Fruit fly (Drosophila melanogaster) whole organism, embryonic: ENCODE results near the gene CG43291.

ENCODE experiments used
- Ada2b ChIP-seq: fragments of 200-800 bp; sonication (Bioruptor generic); IDR thresholded peaks from 2 replicates; pipeline ENCODE4 v1.3.6; 2022; ENCODE audit warnings: missing biosample characterization, missing genetic modification characterization
- Antp ChIP-seq: fragments of 200-800 bp; sonication (Bioruptor generic); optimal IDR thresholded peaks from 3 replicates; lab custom pipeline; 2016; ENCODE audit warnings: missing biosample characterization, missing genetic modification characterization
- B-H1 ChIP-seq: fragments of 200-800 bp; sonication (Bioruptor generic); IDR thresholded peaks from 3 replicates; pipeline ENCODE4 v1.3.6; 2022; ENCODE audit warnings: missing biosample characterization, missing genetic modification characterization
- BtbVII ChIP-seq: fragments of 200-800 bp; sonication (Bioruptor generic); optimal IDR thresholded peaks from 3 replicates; lab custom pipeline; 2017; ENCODE audit warnings: missing biosample characterization, mild to moderate bottlenecking, missing genetic modification characterization
- CG10366 ChIP-seq: fragments of 200-800 bp; sonication (Bioruptor generic); IDR thresholded peaks from 2 replicates; pipeline ENCODE4 v1.3.6; 2022; ENCODE audit warnings: missing biosample characterization, missing genetic modification characterization
- CG11695 ChIP-seq: fragments of 200-800 bp; sonication (Bioruptor generic); IDR thresholded peaks from 3 replicates; pipeline ENCODE4 v1.3.6; 2022; ENCODE audit warnings: missing biosample characterization, missing genetic modification characterization
- CG12104 ChIP-seq: fragments of 200-800 bp; sonication (Bioruptor generic); optimal IDR thresholded peaks from 3 replicates; lab custom pipeline; 2016; ENCODE audit warnings: missing biosample characterization, missing genetic modification characterization
- CG13123 ChIP-seq: fragments of 200-800 bp; sonication (Bioruptor generic); optimal IDR thresholded peaks from 2 replicates; lab custom pipeline; 2016; ENCODE audit warnings: missing biosample characterization, missing genetic modification characterization
- CG14860 ChIP-seq: fragments of 200-800 bp; sonication (Bioruptor generic); IDR thresholded peaks from 3 replicates; pipeline ENCODE4 v1.3.6; 2022; ENCODE audit warnings: missing biosample characterization, missing genetic modification characterization; ENCODE audit not compliant: partially characterized antibody
- CG15011 ChIP-seq: fragments of 200-800 bp; sonication (Bioruptor generic); optimal IDR thresholded peaks from 3 replicates; lab custom pipeline; 2018; ENCODE audit warnings: missing biosample characterization, mild to moderate bottlenecking, missing genetic modification characterization
- CG15514 ChIP-seq: fragments of 200-800 bp; sonication (Bioruptor generic); optimal IDR thresholded peaks from 3 replicates; lab custom pipeline; 2017; ENCODE audit warnings: missing biosample characterization, missing genetic modification characterization, mild to moderate bottlenecking, moderate library complexity, missing genetic modification reagents
- CG16813 ChIP-seq: fragments of 200-800 bp; sonication (Bioruptor generic); IDR thresholded peaks from 3 replicates; pipeline ENCODE4 v1.3.6; 2022; ENCODE audit warnings: missing biosample characterization, missing genetic modification characterization; ENCODE audit not compliant: partially characterized antibody
- CG17186 ChIP-seq: fragments of 200-800 bp; sonication (Bioruptor generic); optimal IDR thresholded peaks from 3 replicates; lab custom pipeline; 2017; ENCODE audit warnings: missing biosample characterization, missing genetic modification reagents, missing genetic modification characterization
- CG17359 ChIP-seq: fragments of 200-800 bp; sonication (Bioruptor generic); optimal IDR thresholded peaks from 3 replicates; lab custom pipeline; 2018; ENCODE audit warnings: missing biosample characterization, mild to moderate bottlenecking, missing genetic modification characterization, moderate library complexity
- CG17612 ChIP-seq: fragments of 200-800 bp; sonication (Bioruptor generic); IDR thresholded peaks from 2 replicates; pipeline ENCODE4 v1.3.6; 2022; ENCODE audit warnings: missing biosample characterization, missing genetic modification characterization
- CG18764 ChIP-seq: fragments of 200-800 bp; sonication (Bioruptor generic); optimal IDR thresholded peaks from 3 replicates; lab custom pipeline; 2016; ENCODE audit warnings: missing biosample characterization, missing genetic modification characterization
- CG2875 ChIP-seq: fragments of 200-800 bp; sonication (Bioruptor generic); optimal IDR thresholded peaks from 2 replicates; lab custom pipeline; 2017; ENCODE audit warnings: missing biosample characterization, mild to moderate bottlenecking, missing genetic modification characterization, missing genetic modification reagents
- CG31388 ChIP-seq: fragments of 200-800 bp; sonication (Bioruptor generic); optimal IDR thresholded peaks from 2 replicates; lab custom pipeline; 2016; ENCODE audit warnings: missing biosample characterization, missing genetic modification characterization
- CG32532 ChIP-seq: fragments of 200-800 bp; sonication (Bioruptor generic); IDR thresholded peaks from 2 replicates; pipeline ENCODE4 v1.3.6; 2022; ENCODE audit warnings: missing biosample characterization, missing genetic modification characterization
- CG4360 ChIP-seq: fragments of 200-800 bp; sonication (Bioruptor generic); IDR thresholded peaks from 2 replicates; pipeline ENCODE4 v1.3.6; 2022; ENCODE audit warnings: missing biosample characterization, missing genetic modification characterization
- CG4707 ChIP-seq: fragments of 200-800 bp; sonication (Bioruptor generic); optimal IDR thresholded peaks from 2 replicates; lab custom pipeline; 2018; ENCODE audit warnings: missing biosample characterization, mild to moderate bottlenecking, missing genetic modification characterization, moderate library complexity
- CG6654 ChIP-seq: fragments of 200-800 bp; sonication (Bioruptor generic); optimal IDR thresholded peaks from 2 replicates; lab custom pipeline; 2017; ENCODE audit warnings: missing biosample characterization, mild to moderate bottlenecking, missing genetic modification characterization
- CG7372 ChIP-seq: fragments of 200-800 bp; sonication (Bioruptor generic); IDR thresholded peaks from 2 replicates; pipeline ENCODE4 v1.3.6; 2022; ENCODE audit warnings: missing biosample characterization, missing genetic modification characterization
- CG8924 ChIP-seq: fragments of 200-800 bp; optimal IDR thresholded peaks from 3 replicates; lab custom pipeline; 2019; ENCODE audit warnings: missing biosample characterization, mild to moderate bottlenecking, missing genetic modification characterization, moderate library complexity
- CG9876 ChIP-seq: fragments of 200-800 bp; sonication (Bioruptor generic); optimal IDR thresholded peaks from 2 replicates; lab custom pipeline; 2016; ENCODE audit warnings: missing biosample characterization, missing genetic modification characterization
- Chrac-16 ChIP-seq: fragments of 200-800 bp; sonication (Bioruptor generic); optimal IDR thresholded peaks from 3 replicates; lab custom pipeline; 2016; ENCODE audit warnings: missing biosample characterization, missing genetic modification characterization
- Dll ChIP-seq: fragments of 200-800 bp; sonication (Bioruptor generic); IDR thresholded peaks from 4 replicates; pipeline ENCODE4 v1.3.6; 2022; ENCODE audit warnings: missing biosample characterization, missing genetic modification characterization; ENCODE audit not compliant: partially characterized antibody
- Ets65A ChIP-seq: fragments of 200-800 bp; sonication (Bioruptor generic); peaks from one replicate; lab custom pipeline; 2016; ENCODE audit warnings: missing biosample characterization, missing genetic modification characterization
- Hsf ChIP-seq: fragments of 200-800 bp; sonication (Bioruptor generic); optimal IDR thresholded peaks from 3 replicates; lab custom pipeline; 2016; ENCODE audit warnings: missing biosample characterization, missing genetic modification characterization
- Kr ChIP-seq: fragments of 200-800 bp; sonication (Bioruptor generic); optimal IDR thresholded peaks from 2 replicates; lab custom pipeline; 2017; ENCODE audit warnings: missing biosample characterization, mild to moderate bottlenecking, missing genetic modification characterization
- Mrtf ChIP-seq: fragments of 200-800 bp; sonication (Bioruptor generic); IDR thresholded peaks from 3 replicates; pipeline ENCODE4 v1.3.6; 2022; ENCODE audit warnings: missing biosample characterization, missing genetic modification characterization
- Six4 ChIP-seq: fragments of 200-800 bp; sonication (Bioruptor generic); optimal IDR thresholded peaks from 2 replicates; lab custom pipeline; 2016; ENCODE audit warnings: missing biosample characterization, missing genetic modification characterization
- Taf1 ChIP-seq: fragments of 200-800 bp; sonication (Bioruptor generic); IDR thresholded peaks from 2 replicates; pipeline ENCODE4 v1.3.6; 2022; ENCODE audit warnings: missing biosample characterization, missing genetic modification characterization
- Xbp1 ChIP-seq: fragments of 200-800 bp; sonication (Bioruptor generic); optimal IDR thresholded peaks from 3 replicates; lab custom pipeline; 2016; ENCODE audit warnings: missing biosample characterization, mild to moderate bottlenecking, missing genetic modification characterization
- abd-A ChIP-seq: fragments of 200-800 bp; sonication (Bioruptor generic); optimal IDR thresholded peaks from 3 replicates; lab custom pipeline; 2019; ENCODE audit warnings: missing biosample characterization, mild to moderate bottlenecking, missing genetic modification characterization, moderate library complexity
- bcd ChIP-seq: fragments of 200-800 bp; sonication (Bioruptor generic); optimal IDR thresholded peaks from 2 replicates; lab custom pipeline; 2017; ENCODE audit warnings: missing biosample characterization, mild to moderate bottlenecking, missing genetic modification characterization
- ci ChIP-seq: fragments of 200-800 bp; sonication (Bioruptor generic); IDR thresholded peaks from 3 replicates; pipeline ENCODE4 v1.3.6; 2022; ENCODE audit warnings: missing biosample characterization, missing genetic modification characterization
- dan ChIP-seq: fragments of 200-800 bp; sonication (Bioruptor generic); IDR thresholded peaks from 2 replicates; pipeline ENCODE4 v1.3.6; 2022; ENCODE audit warnings: missing biosample characterization, missing genetic modification characterization
- emc ChIP-seq: fragments of 200-800 bp; sonication (Bioruptor generic); optimal IDR thresholded peaks from 2 replicates; lab custom pipeline; 2016; ENCODE audit warnings: missing biosample characterization, missing genetic modification characterization
- en ChIP-seq: fragments of 200-800 bp; sonication (Bioruptor generic); optimal IDR thresholded peaks from 2 replicates; lab custom pipeline; 2016; ENCODE audit warnings: missing biosample characterization, missing genetic modification characterization
- hbn ChIP-seq: fragments of 200-800 bp; sonication (Bioruptor generic); IDR thresholded peaks from 2 replicates; pipeline ENCODE4 v1.3.6; 2022; ENCODE audit warnings: missing biosample characterization, missing genetic modification characterization; ENCODE audit not compliant: partially characterized antibody
- kah ChIP-seq: fragments of 200-800 bp; sonication (Bioruptor generic); optimal IDR thresholded peaks from 2 replicates; lab custom pipeline; 2018; ENCODE audit warnings: missing biosample characterization, mild to moderate bottlenecking, missing genetic modification characterization
- klu ChIP-seq: fragments of 200-800 bp; sonication (Bioruptor generic); IDR thresholded peaks from 2 replicates; pipeline ENCODE4 v1.3.6; 2022; ENCODE audit warnings: missing biosample characterization, missing genetic modification characterization
- lbe ChIP-seq: fragments of 200-800 bp; sonication (Bioruptor generic); optimal IDR thresholded peaks from 2 replicates; lab custom pipeline; 2016; ENCODE audit warnings: missing biosample characterization, mild to moderate bottlenecking, missing genetic modification characterization
- onecut ChIP-seq: fragments of 200-800 bp; sonication (Bioruptor generic); IDR thresholded peaks from 2 replicates; pipeline ENCODE4 v1.3.6; 2022; ENCODE audit warnings: missing biosample characterization, missing genetic modification characterization
- peb ChIP-seq: fragments of 200-800 bp; sonication (Bioruptor generic); IDR thresholded peaks from 2 replicates; pipeline ENCODE4 v1.3.6; 2022; ENCODE audit warnings: missing biosample characterization, missing genetic modification characterization
- run ChIP-seq: fragments of 200-800 bp; sonication (Bioruptor generic); optimal IDR thresholded peaks from 3 replicates; lab custom pipeline; 2018; ENCODE audit warnings: missing biosample characterization, mild to moderate bottlenecking, missing genetic modification characterization
- slp2 ChIP-seq: fragments of 200-800 bp; sonication (Bioruptor generic); optimal IDR thresholded peaks from 2 replicates; lab custom pipeline; 2016; ENCODE audit warnings: missing biosample characterization, missing genetic modification characterization
- tap ChIP-seq: fragments of 200-800 bp; optimal IDR thresholded peaks from 3 replicates; lab custom pipeline; 2019; ENCODE audit warnings: missing biosample characterization, mild to moderate bottlenecking, missing genetic modification characterization, moderate library complexity
- ttk ChIP-seq: fragments of 200-800 bp; sonication (Bioruptor generic); IDR thresholded peaks from 2 replicates; pipeline ENCODE4 v2.1.2; 2022; ENCODE audit warnings: missing biosample characterization, missing genetic modification characterization
- zf30C ChIP-seq: fragments of 200-800 bp; sonication (Bioruptor generic); optimal IDR thresholded peaks from 3 replicates; lab custom pipeline; 2018; ENCODE audit warnings: missing biosample characterization, mild to moderate bottlenecking, missing genetic modification characterization

The CG43291 gene

dm6 chr3R:14283754-14284421 is 39.4 kb upstream of the CG43291 start (continued):
- TF ChIP-seq Hsf (GFP tag; lab: Kevin White, UChicago) (peak; percentile 99), kah (GFP tag; lab: Kevin White, UChicago) (peak; percentile 94), Dll (no peak), CG16813 (GFP tag; lab: Robert Waterston, UW) (no peak), ttk (no peak), B-H1 (GFP tag; lab: Robert Waterston, UW) (no peak), Chrac-16 (GFP tag; lab: Kevin White, UChicago) (peak; percentile 99), klu (no peak), Ets65A (GFP tag; lab: Kevin White, UChicago) (peak; percentile 97), bcd (GFP tag; lab: Kevin White, UChicago) (peak; percentile 99), CG12104 (peak; percentile 98), CG6654 (GFP tag; lab: Kevin White, UChicago) (peak; percentile 90), BtbVII (GFP tag; lab: Kevin White, UChicago) (peak; percentile 98), CG13123 (GFP tag; lab: Kevin White, UChicago) (peak; percentile 97), CG32532 (GFP tag; lab: Robert Waterston, UW) (no peak), Six4 (GFP tag; lab: Kevin White, UChicago) (peak; percentile 98), abd-A (tag; lab: Kevin White, UChicago) (peak; percentile 99), CG17186 (GFP tag; lab: Kevin White, UChicago) (peak; percentile 94), slp2 (GFP tag; lab: Kevin White, UChicago) (peak; percentile 92), ci (no peak), Xbp1 (peak; percentile 99), CG9876 (peak; percentile 77), Kr (GFP tag; lab: Kevin White, UChicago) (no peak), emc (GFP tag; lab: Kevin White, UChicago) (peak; percentile 89), CG11695 (GFP tag; lab: Robert Waterston, UW) (no peak), CG18764 (GFP tag; lab: Kevin White, UChicago) (peak; percentile 97), CG2875 (peak; percentile 98), Ada2b (no peak), Mrtf (GFP tag; lab: Robert Waterston, UW) (no peak), lbe (GFP tag; lab: Kevin White, UChicago) (peak; percentile 94), CG31388 (peak; percentile 96), CG7372 (GFP tag; lab: Robert Waterston, UW) (no peak), CG17359 (tag; lab: Kevin White, UChicago) (peak; percentile 99), CG15011 (GFP tag; lab: Kevin White, UChicago) (peak; percentile 98), CG4360 (no peak), dan (GFP tag; lab: Robert Waterston, UW) (no peak), CG8924 (tag; lab: Kevin White, UChicago) (peak; percentile 99), CG14860 (no peak), CG4707 (peak; percentile 96), hbn (GFP tag; lab: Robert Waterston, UW) (no peak), Antp (GFP tag; lab: Kevin White, UChicago) (peak; percentile 76), en (GFP tag; lab: Kevin White, UChicago) (peak; percentile 87), CG17612 (GFP tag; lab: Robert Waterston, UW) (no peak), run (tag; lab: Kevin White, UChicago) (peak; percentile 97), Taf1 (GFP tag; lab: Robert Waterston, UW) (no peak), CG15514 (GFP tag; lab: Kevin White, UChicago) (peak; percentile 93), zf30C (GFP tag; lab: Kevin White, UChicago) (peak; percentile 92), CG10366 (GFP tag; lab: Robert Waterston, UW) (no peak), onecut (peak; percentile 96), tap (tag; lab: Kevin White, UChicago) (peak; percentile 98), peb (no peak)
